Worm (Caenorhabditis elegans) whole organism, young adult: Measurements from ENCODE around the gene C55A6.11.
A peak's percentile ranks its signal among the peaks of the same experiment; 100 is the strongest.

ENCODE experiments used
- C06A6.2 ChIP-seq: fragments of 200-800 bp; sonication (Bioruptor generic); conservative IDR thresholded peaks from 2 replicates; pipeline ENCODE4 v1.3.6; 2022; ENCODE audit warnings: missing genetic modification characterization, missing compliant biosample characterization
- F10E7.11 ChIP-seq: sonication (generic microtip); optimal IDR thresholded peaks from 2 replicates; lab custom pipeline; 2017; ENCODE audit warnings: mild to moderate bottlenecking, missing genetic modification characterization, moderate library complexity, missing compliant biosample characterization
- F52B5.7 ChIP-seq: sonication (generic microtip); optimal IDR thresholded peaks from 2 replicates; lab custom pipeline; 2016; ENCODE audit warnings: mild to moderate bottlenecking, missing genetic modification characterization, missing compliant biosample characterization
- T07F8.4 ChIP-seq: sonication (generic microtip); optimal IDR thresholded peaks from 2 replicates; lab custom pipeline; 2016; ENCODE audit warnings: mild to moderate bottlenecking, missing genetic modification characterization, moderate library complexity, missing compliant biosample characterization
- T26A5.8 ChIP-seq: sonication (generic microtip); optimal IDR thresholded peaks from 2 replicates; lab custom pipeline; 2016; ENCODE audit warnings: missing genetic modification characterization, missing compliant biosample characterization
- Y53F4B.3 ChIP-seq: fragments of 200-800 bp; sonication (Bioruptor generic); IDR thresholded peaks from 2 replicates; pipeline ENCODE4 v1.3.6; 2022; ENCODE audit warnings: missing genetic modification reagents, missing genetic modification characterization, missing compliant biosample characterization
- Y56A3A.18 ChIP-seq: fragments of 200-800 bp; sonication (Bioruptor generic); IDR thresholded peaks from 2 replicates; pipeline ENCODE4 v1.3.6; 2022; ENCODE audit warnings: missing genetic modification reagents, missing genetic modification characterization, missing compliant biosample characterization
- Y67H2A.10 ChIP-seq: fragments of 200-800 bp; sonication (Bioruptor generic); conservative IDR thresholded peaks from 2 replicates; pipeline ENCODE4 v1.3.6; 2022; ENCODE audit warnings: missing genetic modification reagents, missing genetic modification characterization, missing compliant biosample characterization
- attf-5 ChIP-seq: fragments of 200-800 bp; sonication (Bioruptor generic); optimal IDR thresholded peaks from 2 replicates; lab custom pipeline; 2018; ENCODE audit warnings: mild to moderate bottlenecking, missing genetic modification characterization, missing compliant biosample characterization
- attf-6 ChIP-seq: fragments of 200-800 bp; sonication (Bioruptor generic); IDR thresholded peaks from 2 replicates; pipeline ENCODE4 v1.3.6; 2022; ENCODE audit warnings: missing genetic modification reagents, missing genetic modification characterization, missing compliant biosample characterization
- bed-1 ChIP-seq: fragments of 200-800 bp; sonication (Bioruptor generic); IDR thresholded peaks from 2 replicates; pipeline ENCODE4 v1.3.6; 2022; ENCODE audit warnings: missing genetic modification reagents, missing genetic modification characterization, missing compliant biosample characterization
- ceh-100 ChIP-seq: fragments of 200-800 bp; sonication (Bioruptor generic); IDR thresholded peaks from 2 replicates; pipeline ENCODE4 v1.3.6; 2022; ENCODE audit warnings: missing genetic modification reagents, missing genetic modification characterization, missing compliant biosample characterization
- ceh-40 ChIP-seq: fragments of 200-800 bp; sonication (Bioruptor generic); IDR thresholded peaks from 2 replicates; pipeline ENCODE4 v1.3.6; 2022; ENCODE audit warnings: missing genetic modification characterization, missing compliant biosample characterization
- chd-7 ChIP-seq: sonication (generic microtip); optimal IDR thresholded peaks from 2 replicates; lab custom pipeline; 2016; ENCODE audit warnings: mild to moderate bottlenecking, missing genetic modification characterization, moderate library complexity, missing compliant biosample characterization
- die-1 ChIP-seq: sonication (generic microtip); optimal IDR thresholded peaks from 2 replicates; lab custom pipeline; 2016; ENCODE audit warnings: missing genotype, mild to moderate bottlenecking, missing genetic modification characterization, missing compliant biosample characterization
- egl-44 ChIP-seq: fragments of 200-800 bp; sonication (Bioruptor generic); IDR thresholded peaks from 2 replicates; pipeline ENCODE4 v1.3.6; 2022; ENCODE audit warnings: missing genetic modification reagents, missing genetic modification characterization, missing compliant biosample characterization
- gei-17 ChIP-seq: fragments of 200-800 bp; sonication (Bioruptor generic); optimal IDR thresholded peaks from 2 replicates; lab custom pipeline; 2018; ENCODE audit warnings: mild to moderate bottlenecking, missing genetic modification characterization, missing compliant biosample characterization
- him-1 ChIP-seq: sonication (generic microtip); optimal IDR thresholded peaks from 2 replicates; lab custom pipeline; 2016; ENCODE audit warnings: missing genotype, missing genetic modification reagents, missing genetic modification characterization, missing compliant biosample characterization
- hmg-1.2 ChIP-seq: fragments of 200-800 bp; sonication (Bioruptor generic); IDR thresholded peaks from 2 replicates; pipeline ENCODE4 v1.3.6; 2022; ENCODE audit warnings: missing genetic modification reagents, missing genetic modification characterization, missing compliant biosample characterization
- let-526 ChIP-seq: fragments of 200-800 bp; sonication (Bioruptor generic); IDR thresholded peaks from 2 replicates; pipeline ENCODE4 v1.3.6; 2022; ENCODE audit warnings: missing genetic modification reagents, missing genetic modification characterization, missing compliant biosample characterization
- lin-40 ChIP-seq: sonication (generic microtip); optimal IDR thresholded peaks from 2 replicates; lab custom pipeline; 2016; ENCODE audit warnings: missing genetic modification characterization, mild to moderate bottlenecking, missing compliant biosample characterization, missing genotype, missing genetic modification reagents
- madf-10 ChIP-seq: sonication (generic microtip); optimal IDR thresholded peaks from 2 replicates; lab custom pipeline; 2016; ENCODE audit warnings: mild to moderate bottlenecking, missing genetic modification characterization, missing compliant biosample characterization
- madf-6 ChIP-seq: fragments of 200-800 bp; sonication (Bioruptor generic); IDR thresholded peaks from 2 replicates; pipeline ENCODE4 v1.3.6; 2022; ENCODE audit warnings: missing genetic modification reagents, missing genetic modification characterization, missing compliant biosample characterization
- madf-8 ChIP-seq: fragments of 200-800 bp; sonication (Bioruptor generic); conservative IDR thresholded peaks from 2 replicates; pipeline ENCODE4 v1.3.6; 2022; ENCODE audit warnings: missing genetic modification reagents, missing genetic modification characterization, missing compliant biosample characterization
- mel-28 ChIP-seq: sonication (generic microtip); optimal IDR thresholded peaks from 2 replicates; lab custom pipeline; 2016; ENCODE audit warnings: borderline replicate concordance, mild to moderate bottlenecking, missing genetic modification characterization, missing compliant biosample characterization
- mxl-1 ChIP-seq: sonication (generic microtip); optimal IDR thresholded peaks from 2 replicates; lab custom pipeline; 2016; ENCODE audit warnings: missing genetic modification characterization, missing compliant biosample characterization
- nfyb-1 ChIP-seq: fragments of 200-800 bp; sonication (Bioruptor generic); IDR thresholded peaks from 2 replicates; pipeline ENCODE4 v1.3.6; 2022; ENCODE audit warnings: missing genetic modification reagents, missing genetic modification characterization, missing compliant biosample characterization
- nhr-120 ChIP-seq: fragments of 200-800 bp; sonication (Bioruptor generic); IDR thresholded peaks from 2 replicates; pipeline ENCODE4 v1.3.6; 2022; ENCODE audit warnings: missing genetic modification characterization, missing compliant biosample characterization
- nhr-90 ChIP-seq: sonication (generic microtip); optimal IDR thresholded peaks from 2 replicates; lab custom pipeline; 2016; ENCODE audit warnings: missing genotype, mild to moderate bottlenecking, missing genetic modification characterization, missing compliant biosample characterization
- rcor-1 ChIP-seq: fragments of 200-800 bp; sonication (Bioruptor generic); IDR thresholded peaks from 2 replicates; pipeline ENCODE4 v1.3.6; 2022; ENCODE audit warnings: missing genetic modification reagents, missing genetic modification characterization, missing compliant biosample characterization
- rec-8 ChIP-seq, 2 experiments: sonication (generic microtip); optimal IDR thresholded peaks; 2 replicates each; lab custom pipeline; 2016; ENCODE audit warnings: mild to moderate bottlenecking in 2 of 2, missing genetic modification characterization in 2 of 2, missing genetic modification reagents in 2 of 2, missing genotype in 2 of 2, missing biosample characterization in 1 of 2, missing compliant biosample characterization in 1 of 2, moderate library complexity in 1 of 2
- sdz-38 ChIP-seq: sonication (generic microtip); optimal IDR thresholded peaks from 2 replicates; lab custom pipeline; 2016; ENCODE audit warnings: missing genotype, missing genetic modification characterization, missing compliant biosample characterization
- sea-2 ChIP-seq: fragments of 200-800 bp; sonication (Bioruptor generic); IDR thresholded peaks from 2 replicates; pipeline ENCODE4 v1.3.6; 2022; ENCODE audit warnings: missing genetic modification characterization, missing compliant biosample characterization
- snpc-1.1 ChIP-seq: sonication (generic microtip); optimal IDR thresholded peaks from 2 replicates; lab custom pipeline; 2017; ENCODE audit warnings: missing genetic modification characterization, mild to moderate bottlenecking, missing compliant biosample characterization, antibody characterized with exemption, moderate library complexity, missing genotype, missing genetic modification reagents; ENCODE audit not compliant: insufficient read depth
- snpc-4 ChIP-seq, 5 experiments: fragments of 150-350 bp in 1 of 5; sonication (generic microtip) in 4 of 5; optimal IDR thresholded peaks; 2 replicates each; lab custom pipeline; 2014 to 2018; ENCODE audit warnings: missing genetic modification characterization in 5 of 5, missing biosample characterization in 3 of 5, antibody characterized with exemption in 2 of 5, mild to moderate bottlenecking in 2 of 5, missing compliant biosample characterization in 2 of 5, missing genotype in 2 of 5, moderate library complexity in 2 of 5, missing genetic modification reagents in 1 of 5
- tbp1 ChIP-seq: fragments of 200-800 bp; sonication (Bioruptor generic); optimal IDR thresholded peaks from 2 replicates; lab custom pipeline; 2018; ENCODE audit warnings: mild to moderate bottlenecking, missing genetic modification characterization, missing compliant biosample characterization
- tbx-9 ChIP-seq: sonication (generic microtip); optimal IDR thresholded peaks from 2 replicates; lab custom pipeline; 2016; ENCODE audit warnings: borderline replicate concordance, missing genetic modification characterization, inconsistent platforms, missing compliant biosample characterization
- unc-130 ChIP-seq: sonication (generic microtip); optimal IDR thresholded peaks from 2 replicates; lab custom pipeline; 2016; ENCODE audit warnings: missing genetic modification reagents, missing genetic modification characterization, missing compliant biosample characterization
- xnd-1 ChIP-seq: sonication (generic microtip); optimal IDR thresholded peaks from 2 replicates; lab custom pipeline; 2016; ENCODE audit warnings: missing genotype, missing genetic modification reagents, missing genetic modification characterization, missing compliant biosample characterization
- ztf-25 ChIP-seq: fragments of 200-800 bp; sonication (Bioruptor generic); IDR thresholded peaks from 2 replicates; pipeline ENCODE4 v1.3.6; 2022; ENCODE audit warnings: missing genetic modification reagents, missing genetic modification characterization, missing compliant biosample characterization
- ztf-28 ChIP-seq: fragments of 200-800 bp; sonication (Bioruptor generic); IDR thresholded peaks from 2 replicates; pipeline ENCODE4 v1.3.6; 2022; ENCODE audit warnings: missing genetic modification reagents, missing genetic modification characterization, missing compliant biosample characterization
- ztf-3 ChIP-seq: fragments of 200-800 bp; sonication (Bioruptor generic); optimal IDR thresholded peaks from 2 replicates; lab custom pipeline; 2018; ENCODE audit warnings: mild to moderate bottlenecking, missing genetic modification characterization, missing compliant biosample characterization
- ztf-6 ChIP-seq: fragments of 200-800 bp; sonication (Bioruptor generic); IDR thresholded peaks from 2 replicates; pipeline ENCODE4 v1.3.6; 2022; ENCODE audit warnings: missing genetic modification reagents, missing genetic modification characterization, missing compliant biosample characterization

The C55A6.11 gene

DNA sequence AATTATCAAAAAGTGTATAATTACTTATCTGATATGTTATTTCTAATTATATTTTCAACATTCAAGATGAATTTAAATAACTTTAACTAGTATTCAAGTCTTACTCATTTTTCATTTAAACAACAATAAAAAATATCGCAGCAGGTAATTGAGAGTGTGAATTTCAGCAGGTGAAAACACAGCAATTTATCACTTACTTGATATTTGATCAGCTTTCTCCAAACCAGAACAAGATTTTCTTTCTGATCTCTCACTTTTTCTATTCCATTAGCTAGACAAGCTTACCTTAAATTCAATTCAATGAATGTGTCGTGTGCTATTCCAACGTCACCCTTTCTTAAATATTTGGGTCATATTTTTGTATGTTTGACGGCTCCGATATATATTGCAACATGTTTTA lies 34.8 kb upstream of the C55A6.11 start, which contains the start of gene srh-1:
Gene srh-1, plus strand, starts transcription at position 301 of the 400 bp plus-strand sequence.
- TF ChIP-seq rcor-1 (GFP tag; lab: Robert Waterston, UW) (no peak), sea-2 (GFP tag; lab: Robert Waterston, UW) (no peak), F52B5.7 (tag; lab: Kevin White, UChicago) (no peak), madf-8 (no peak), madf-10 (no peak), ztf-25 (GFP tag; lab: Robert Waterston, UW) (no peak), T26A5.8 (tag; lab: Kevin White, UChicago) (no peak), die-1 (tag; lab: Kevin White, UChicago) (no peak), attf-6 (GFP tag; lab: Robert Waterston, UW) (no peak), Y53F4B.3 (GFP tag; lab: Robert Waterston, UW) (no peak), T07F8.4 (tag; lab: Kevin White, UChicago) (no peak)

DNA sequence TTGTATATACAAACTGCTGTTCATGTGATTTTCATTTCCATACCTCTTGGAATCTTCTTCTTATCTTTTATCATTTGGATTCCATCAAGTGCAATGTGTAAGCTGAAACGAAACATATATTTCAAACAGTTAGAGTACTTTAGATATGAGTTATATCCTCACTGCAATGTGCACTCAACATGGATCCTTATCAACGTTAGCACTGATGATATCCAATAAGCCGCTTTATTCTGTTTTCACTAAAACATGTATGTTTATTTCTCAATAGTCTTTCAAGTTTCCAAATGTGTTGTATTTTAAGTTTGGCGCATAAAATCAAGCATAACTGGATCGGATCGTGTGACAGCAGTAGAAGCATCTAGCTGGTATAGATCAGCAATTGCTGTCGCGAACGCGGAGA lies 33.6 kb upstream of the C55A6.11 start, which contains the start of gene T11F9.10:
Gene T11F9.10, plus strand, starts transcription at position 301 of the 400 bp plus-strand sequence.
- TF ChIP-seq chd-7 (tag; lab: Kevin White, UChicago): no peak

DNA sequence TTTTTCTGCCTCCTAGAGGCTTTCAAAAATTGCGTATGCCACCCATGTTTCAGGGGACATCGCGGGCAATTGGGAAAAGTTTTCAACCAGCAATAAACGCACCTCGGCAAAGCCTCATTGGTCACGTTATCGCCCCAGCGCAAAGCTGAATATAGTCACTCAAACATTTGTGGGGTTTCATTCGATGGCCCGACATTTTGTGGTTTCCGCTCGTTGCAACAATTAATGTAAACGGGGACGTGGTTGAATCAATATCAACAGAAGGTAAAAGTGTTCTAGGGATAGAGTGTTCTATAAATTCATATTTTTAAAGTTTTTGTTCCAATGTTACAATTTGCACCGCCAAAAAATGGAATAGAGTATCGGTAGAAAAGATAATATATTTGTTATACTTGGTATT lies 32.0 kb upstream of the C55A6.11 start:
- no peak for TF ChIP-seq snpc-4 (GFP tag; optimal IDR thresholded peaks at IDR 0.05; lab: Kevin White, UChicago)
- TF ChIP-seq snpc-4 (tag; optimal IDR thresholded peaks at IDR 0.05; lab: Kevin White, UChicago): peak in 3 of 4 experiments; percentile 2 to 83 (median 70)
- peak; percentile 66 for TF ChIP-seq snpc-1.1 (tag; lab: Kevin White, UChicago)
- no peak for TF ChIP-seq tbx-9 (tag; lab: Kevin White, UChicago)

DNA sequence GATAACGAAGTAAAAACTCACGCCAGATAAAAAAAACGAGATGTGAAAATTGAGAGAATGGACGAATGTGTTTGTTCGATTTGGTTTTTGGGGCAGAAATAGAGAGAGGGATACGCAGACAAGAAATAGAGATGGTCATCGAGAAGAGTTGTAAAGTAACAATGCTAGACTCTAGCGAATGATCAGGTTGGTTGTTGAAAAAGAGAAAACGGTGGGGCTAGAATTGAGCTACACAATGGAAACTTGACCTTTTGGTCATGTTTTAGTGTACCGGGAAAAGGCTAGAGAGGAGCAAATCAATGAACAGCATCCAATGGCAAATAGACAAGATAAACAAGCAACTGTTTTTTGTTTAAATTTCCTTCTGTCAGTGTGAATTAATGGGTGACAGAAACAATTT lies 29.9 kb upstream of the C55A6.11 start, which contains the start of gene dhs-19:
Gene dhs-19, minus strand, starts transcription at position 101 of the 400 bp plus-strand sequence.
- TF ChIP-seq attf-5 (GFP tag; lab: Kevin White, UChicago) (no peak), madf-6 (no peak), hmg-1.2 (GFP tag; lab: Robert Waterston, UW) (no peak), rec-8 (tag; optimal IDR thresholded peaks at IDR 0.05; lab: Kevin White, UChicago) (no peak), let-526 (GFP tag; lab: Robert Waterston, UW) (no peak), xnd-1 (tag; lab: Kevin White, UChicago) (no peak), bed-1 (GFP tag; lab: Robert Waterston, UW) (no peak), unc-130 (GFP tag; lab: Kevin White, UChicago) (no peak), nfyb-1 (no peak)

DNA sequence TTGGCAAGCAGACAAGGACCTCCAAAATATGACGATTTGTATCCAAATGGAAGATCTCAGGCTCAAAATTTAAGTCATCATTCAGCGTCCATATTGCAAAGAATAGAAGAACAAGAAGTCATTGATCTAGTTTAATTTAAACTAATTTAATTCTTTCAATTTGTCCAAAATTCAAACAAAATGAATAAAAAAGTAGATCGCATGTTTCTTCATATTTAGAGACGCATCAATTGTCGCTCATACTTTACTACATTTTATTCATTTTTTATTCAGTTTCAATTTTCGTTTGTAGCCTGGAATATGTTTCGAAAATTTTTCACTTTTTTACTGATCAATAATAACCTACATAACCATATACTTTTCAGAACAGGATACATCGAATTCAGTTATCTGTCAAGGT lies 27.9 kb upstream of the C55A6.11 start, which contains the start of gene T11F9.21:
Gene T11F9.21, plus strand, starts transcription at position 301 of the 400 bp plus-strand sequence.
- TF ChIP-seq him-1 (tag; lab: Kevin White, UChicago) (no peak), ceh-100 (no peak), ztf-28 (no peak), ztf-3 (no peak), nhr-90 (no peak), ceh-40 (no peak), tbp1 (GFP tag; lab: Kevin White, UChicago) (no peak), gei-17 (GFP tag; lab: Kevin White, UChicago) (no peak), ztf-6 (GFP tag; lab: Robert Waterston, UW) (no peak), mxl-1 (no peak), C06A6.2 (GFP tag; lab: Robert Waterston, UW) (no peak), Y67H2A.10 (no peak), egl-44 (GFP tag; lab: Robert Waterston, UW) (no peak), lin-40 (tag; lab: Kevin White, UChicago) (no peak), F10E7.11 (tag; lab: Kevin White, UChicago) (no peak), nhr-120 (GFP tag; lab: Robert Waterston, UW) (no peak), sdz-38 (tag; lab: Kevin White, UChicago) (no peak), Y56A3A.18 (GFP tag; lab: Robert Waterston, UW) (no peak), mel-28 (tag; lab: Kevin White, UChicago) (no peak)
